Worm (Caenorhabditis elegans): ENCODE results near the gene F22B7.9.

ce11 chrIII:8646021-8646420 is 7.7 kb downstream of the F22B7.9 start:
- TF ChIP-seq unc-62 (GFP tag; optimal IDR thresholded peaks at IDR 0.05): no peak
- TF ChIP-seq ceh-83 (GFP tag; optimal IDR thresholded peaks at IDR 0.05): no peak
- TF ChIP-seq elt-1 (tag; optimal IDR thresholded peaks at IDR 0.05; ENCODE audit: borderline replicate concordance, insufficient read depth): no peak
- TF ChIP-seq nhr-76 (tag; optimal IDR thresholded peaks at IDR 0.05): no peak
- TF ChIP-seq mep-1 (tag; optimal IDR thresholded peaks at IDR 0.05): no peak
- TF ChIP-seq blmp-1 (tag; optimal IDR thresholded peaks at IDR 0.05): no peak
- no peak for TF ChIP-seq lin-13 (tag; optimal IDR thresholded peaks at IDR 0.05)
- no peak for TF ChIP-seq ztf-11 (tag; optimal IDR thresholded peaks at IDR 0.05)
- no peak for TF ChIP-seq flh-1 (GFP tag; optimal IDR thresholded peaks at IDR 0.05)
- no peak for TF ChIP-seq elt-3 (tag; optimal IDR thresholded peaks at IDR 0.05)
- TF ChIP-seq ceh-39 (tag; optimal IDR thresholded peaks at IDR 0.05): no peak
- TF ChIP-seq snpc-4 (tag; optimal IDR thresholded peaks at IDR 0.05): no peak
- TF ChIP-seq bed-3 (GFP tag; optimal IDR thresholded peaks at IDR 0.05): no peak

Data from whole organism, mixed stage, embryonic.